Fruit fly (Drosophila melanogaster) whole organism, embryonic: ENCODE measurements around the gene can.

ENCODE experiments used
- Adf1 ChIP-seq: fragments of 200-800 bp; sonication (Bioruptor generic); IDR thresholded peaks from 2 replicates; pipeline ENCODE4 v1.3.6; 2022; ENCODE audit warnings: missing biosample characterization, missing genetic modification characterization
- Aef1 ChIP-seq: fragments of 200-800 bp; sonication (Bioruptor generic); IDR thresholded peaks from 3 replicates; pipeline ENCODE4 v1.3.6; 2022; ENCODE audit warnings: missing biosample characterization, missing genetic modification characterization
- Antp ChIP-seq: fragments of 200-800 bp; sonication (Bioruptor generic); optimal IDR thresholded peaks from 3 replicates; lab custom pipeline; 2016; ENCODE audit warnings: missing biosample characterization, missing genetic modification characterization
- Atf3 ChIP-seq: fragments of 200-800 bp; sonication (Bioruptor generic); optimal IDR thresholded peaks from 3 replicates; lab custom pipeline; 2016; ENCODE audit warnings: missing biosample characterization, missing genetic modification characterization
- CG10321 ChIP-seq: fragments of 200-800 bp; sonication (Bioruptor generic); IDR thresholded peaks from 2 replicates; pipeline ENCODE4 v1.3.6; 2022; ENCODE audit warnings: missing biosample characterization, missing genetic modification characterization
- CG11456 ChIP-seq: fragments of 200-800 bp; sonication (Bioruptor generic); IDR thresholded peaks from 3 replicates; pipeline ENCODE4 v1.3.6; 2022; ENCODE audit warnings: missing biosample characterization, missing genetic modification characterization
- CG12071 ChIP-seq: fragments of 200-800 bp; sonication (Bioruptor generic); optimal IDR thresholded peaks from 3 replicates; lab custom pipeline; 2018; ENCODE audit warnings: missing biosample characterization, mild to moderate bottlenecking, missing genetic modification characterization
- CG12236 ChIP-seq: fragments of 200-800 bp; sonication (Bioruptor generic); optimal IDR thresholded peaks from 2 replicates; lab custom pipeline; 2016; ENCODE audit warnings: missing biosample characterization, missing genetic modification characterization
- CG15073 ChIP-seq: fragments of 200-800 bp; sonication (Bioruptor generic); optimal IDR thresholded peaks from 2 replicates; lab custom pipeline; 2016; ENCODE audit warnings: missing biosample characterization, missing genetic modification characterization
- CG1529 ChIP-seq: fragments of 200-800 bp; sonication (Bioruptor generic); optimal IDR thresholded peaks from 3 replicates; lab custom pipeline; 2018; ENCODE audit warnings: missing biosample characterization, missing genetic modification characterization
- CG15696 ChIP-seq: fragments of 200-800 bp; sonication (Bioruptor generic); optimal IDR thresholded peaks from 2 replicates; lab custom pipeline; 2019; ENCODE audit warnings: missing biosample characterization, mild to moderate bottlenecking, missing genetic modification characterization, moderate library complexity
- CG16863 ChIP-seq: fragments of 200-800 bp; sonication (Bioruptor generic); optimal IDR thresholded peaks from 3 replicates; lab custom pipeline; 2016; ENCODE audit warnings: missing biosample characterization, missing genetic modification characterization
- CG18262 ChIP-seq: fragments of 200-800 bp; optimal IDR thresholded peaks from 3 replicates; lab custom pipeline; 2019; ENCODE audit warnings: missing biosample characterization, mild to moderate bottlenecking, missing genetic modification characterization, moderate library complexity
- CG2889 ChIP-seq: fragments of 200-800 bp; sonication (Bioruptor generic); IDR thresholded peaks from 3 replicates; pipeline ENCODE4 v1.3.6; 2022; ENCODE audit warnings: missing biosample characterization, missing genetic modification characterization
- CG34224 ChIP-seq: fragments of 200-800 bp; sonication (Bioruptor generic); IDR thresholded peaks from 3 replicates; pipeline ENCODE4 v1.3.6; 2022; ENCODE audit warnings: missing biosample characterization, missing genetic modification characterization; ENCODE audit not compliant: partially characterized antibody
- CG3847 ChIP-seq: fragments of 200-800 bp; sonication (Bioruptor generic); IDR thresholded peaks from 2 replicates; pipeline ENCODE4 v1.3.6; 2022; ENCODE audit warnings: missing biosample characterization, missing genetic modification characterization
- CG7372 ChIP-seq: fragments of 200-800 bp; sonication (Bioruptor generic); IDR thresholded peaks from 2 replicates; pipeline ENCODE4 v1.3.6; 2022; ENCODE audit warnings: missing biosample characterization, missing genetic modification characterization
- CG7786 ChIP-seq: fragments of 200-800 bp; sonication (Bioruptor generic); optimal IDR thresholded peaks from 2 replicates; lab custom pipeline; 2016; ENCODE audit warnings: missing biosample characterization, missing genetic modification characterization
- CG8388 ChIP-seq: fragments of 200-800 bp; sonication (Bioruptor generic); optimal IDR thresholded peaks from 2 replicates; lab custom pipeline; 2019; ENCODE audit warnings: missing biosample characterization, mild to moderate bottlenecking, missing genetic modification characterization, moderate library complexity
- CkIIα-i1 ChIP-seq: fragments of 200-800 bp; sonication (Bioruptor generic); IDR thresholded peaks from 2 replicates; pipeline ENCODE4 v1.3.6; 2022; ENCODE audit warnings: missing biosample characterization, missing genetic modification characterization
- Dad ChIP-seq: fragments of 200-800 bp; sonication (Bioruptor generic); optimal IDR thresholded peaks from 3 replicates; lab custom pipeline; 2016; ENCODE audit warnings: missing biosample characterization, missing genetic modification characterization
- Deaf1 ChIP-seq: fragments of 200-800 bp; optimal IDR thresholded peaks from 3 replicates; lab custom pipeline; 2019; ENCODE audit warnings: missing biosample characterization, mild to moderate bottlenecking, missing genetic modification characterization, moderate library complexity
- Doc3 ChIP-seq: fragments of 200-800 bp; sonication (Bioruptor generic); IDR thresholded peaks from 3 replicates; pipeline ENCODE4 v1.3.6; 2022; ENCODE audit warnings: missing biosample characterization, missing genetic modification characterization; ENCODE audit not compliant: partially characterized antibody
- ERR ChIP-seq: fragments of 200-800 bp; sonication (Bioruptor generic); optimal IDR thresholded peaks from 2 replicates; lab custom pipeline; 2016; ENCODE audit warnings: missing biosample characterization, missing genetic modification characterization
- Fer3 ChIP-seq: fragments of 200-800 bp; sonication (Bioruptor generic); optimal IDR thresholded peaks from 2 replicates; lab custom pipeline; 2018; ENCODE audit warnings: missing biosample characterization, mild to moderate bottlenecking, missing genetic modification characterization, moderate library complexity
- GATAe ChIP-seq: fragments of 200-800 bp; sonication (Bioruptor generic); conservative IDR thresholded peaks from 2 replicates; pipeline ENCODE4 v1.3.6; 2022; ENCODE audit warnings: missing biosample characterization, missing genetic modification characterization
- Gug ChIP-seq: fragments of 200-800 bp; sonication (Bioruptor generic); IDR thresholded peaks from 4 replicates; pipeline ENCODE4 v1.3.6; 2022; ENCODE audit warnings: missing biosample characterization, missing genetic modification characterization
- H2.0 ChIP-seq: fragments of 200-800 bp; sonication (Bioruptor generic); IDR thresholded peaks from 2 replicates; pipeline ENCODE4 v1.3.6; 2022; ENCODE audit warnings: missing biosample characterization, missing genetic modification characterization
- HHEX ChIP-seq: fragments of 200-800 bp; sonication (Bioruptor generic); optimal IDR thresholded peaks from 3 replicates; lab custom pipeline; 2017; ENCODE audit warnings: missing biosample characterization, mild to moderate bottlenecking, missing genetic modification characterization, missing genetic modification reagents
- Scr ChIP-seq: fragments of 200-800 bp; sonication (Bioruptor generic); IDR thresholded peaks from 2 replicates; pipeline ENCODE4 v1.3.6; 2022; ENCODE audit warnings: missing biosample characterization, missing genetic modification characterization; ENCODE audit not compliant: partially characterized antibody
- Sox100B ChIP-seq: fragments of 200-800 bp; sonication (Bioruptor generic); optimal IDR thresholded peaks from 3 replicates; lab custom pipeline; 2018; ENCODE audit warnings: missing biosample characterization, mild to moderate bottlenecking, missing genetic modification characterization
- Ssrp ChIP-seq: fragments of 200-800 bp; sonication (Bioruptor generic); optimal IDR thresholded peaks from 2 replicates; lab custom pipeline; 2018; ENCODE audit warnings: missing biosample characterization, mild to moderate bottlenecking, missing genetic modification characterization, moderate library complexity
- Xbp1 ChIP-seq: fragments of 200-800 bp; sonication (Bioruptor generic); optimal IDR thresholded peaks from 3 replicates; lab custom pipeline; 2016; ENCODE audit warnings: missing biosample characterization, mild to moderate bottlenecking, missing genetic modification characterization
- ab ChIP-seq: fragments of 200-800 bp; sonication (Bioruptor generic); optimal IDR thresholded peaks from 2 replicates; lab custom pipeline; 2016; ENCODE audit warnings: missing biosample characterization, missing genetic modification characterization
- br ChIP-seq: fragments of >200 bp; optimal IDR thresholded peaks from 2 replicates; lab custom pipeline; 2017
- cad ChIP-seq: fragments of >200 bp; optimal IDR thresholded peaks from 2 replicates; lab custom pipeline; 2017; ENCODE audit warnings: missing biosample characterization, missing genetic modification characterization
- cg ChIP-seq: fragments of 200-800 bp; sonication (Bioruptor generic); optimal IDR thresholded peaks from 3 replicates; lab custom pipeline; 2019; ENCODE audit warnings: missing biosample characterization, mild to moderate bottlenecking, missing genetic modification characterization, moderate library complexity
- da ChIP-seq: fragments of 200-800 bp; sonication (Bioruptor generic); optimal IDR thresholded peaks from 2 replicates; lab custom pipeline; 2016; ENCODE audit warnings: missing biosample characterization, missing genetic modification characterization
- dimm ChIP-seq: fragments of 200-800 bp; sonication (Bioruptor generic); IDR thresholded peaks from 2 replicates; pipeline ENCODE4 v1.3.6; 2022; ENCODE audit warnings: missing biosample characterization, missing genetic modification characterization
- gro ChIP-seq: fragments of 200-800 bp; sonication (Bioruptor generic); optimal IDR thresholded peaks from 2 replicates; lab custom pipeline; 2016; ENCODE audit warnings: missing biosample characterization, missing genetic modification characterization
- her ChIP-seq: fragments of 200-800 bp; sonication (Bioruptor generic); optimal IDR thresholded peaks from 2 replicates; lab custom pipeline; 2016; ENCODE audit warnings: missing biosample characterization, missing genetic modification characterization
- maf-S ChIP-seq: fragments of 200-800 bp; sonication (Bioruptor generic); optimal IDR thresholded peaks from 2 replicates; lab custom pipeline; 2016; ENCODE audit warnings: missing biosample characterization, missing genetic modification characterization
- mld ChIP-seq: fragments of 200-800 bp; sonication (Bioruptor generic); IDR thresholded peaks from 3 replicates; pipeline ENCODE4 v1.3.6; 2022; ENCODE audit warnings: missing biosample characterization, missing genetic modification characterization; ENCODE audit not compliant: partially characterized antibody
- nerfin-2 ChIP-seq: fragments of 200-800 bp; sonication (Bioruptor generic); IDR thresholded peaks from 2 replicates; pipeline ENCODE4 v1.3.6; 2022; ENCODE audit warnings: missing biosample characterization, missing genetic modification characterization; ENCODE audit not compliant: partially characterized antibody
- nom ChIP-seq: fragments of 200-800 bp; sonication (Bioruptor generic); optimal IDR thresholded peaks from 2 replicates; lab custom pipeline; 2017; ENCODE audit warnings: missing biosample characterization, missing genetic modification characterization, mild to moderate bottlenecking, moderate library complexity, missing genetic modification reagents
- otp ChIP-seq: fragments of 200-800 bp; sonication (Bioruptor generic); IDR thresholded peaks from 3 replicates; pipeline ENCODE4, ENCODE4 v1.3.6; 2022; ENCODE audit warnings: missing biosample characterization, missing genetic modification characterization
- p53 ChIP-seq: fragments of 200-800 bp; sonication (Bioruptor generic); optimal IDR thresholded peaks from 2 replicates; lab custom pipeline; 2016; ENCODE audit warnings: missing biosample characterization, missing genetic modification characterization
- row ChIP-seq: fragments of 200-800 bp; sonication (Bioruptor generic); IDR thresholded peaks from 3 replicates; pipeline ENCODE4 v1.3.6; 2022; ENCODE audit warnings: missing biosample characterization, missing genetic modification characterization
- sc ChIP-seq, 3 experiments: fragments of >200 bp in 2 of 3; fragments of 200-800 bp in 1 of 3; sonication (Bioruptor generic) in 1 of 3; optimal IDR thresholded peaks; 2 replicates in 2 of 3; 3 replicates in 1 of 3; lab custom pipeline; 2017; ENCODE audit warnings: mild to moderate bottlenecking in 1 of 3, missing biosample characterization in 1 of 3, missing genetic modification characterization in 1 of 3, missing genetic modification reagents in 1 of 3
- tll ChIP-seq, 2 experiments: fragments of 200-800 bp in 1 of 2; fragments of >200 bp in 1 of 2; sonication (Bioruptor generic) in 1 of 2; optimal IDR thresholded peaks; 2 replicates each; lab custom pipeline; 2017 to 2019; ENCODE audit warnings: missing biosample characterization in 2 of 2, missing genetic modification characterization in 2 of 2, mild to moderate bottlenecking in 1 of 2, moderate library complexity in 1 of 2
- toy ChIP-seq: fragments of 200-800 bp; sonication (Bioruptor generic); IDR thresholded peaks from 2 replicates; pipeline ENCODE4 v1.3.6; 2022; ENCODE audit warnings: missing biosample characterization, missing genetic modification characterization
- ttk ChIP-seq: fragments of 200-800 bp; sonication (Bioruptor generic); IDR thresholded peaks from 2 replicates; pipeline ENCODE4 v2.1.2; 2022; ENCODE audit warnings: missing biosample characterization, missing genetic modification characterization

Gene can

DNA sequence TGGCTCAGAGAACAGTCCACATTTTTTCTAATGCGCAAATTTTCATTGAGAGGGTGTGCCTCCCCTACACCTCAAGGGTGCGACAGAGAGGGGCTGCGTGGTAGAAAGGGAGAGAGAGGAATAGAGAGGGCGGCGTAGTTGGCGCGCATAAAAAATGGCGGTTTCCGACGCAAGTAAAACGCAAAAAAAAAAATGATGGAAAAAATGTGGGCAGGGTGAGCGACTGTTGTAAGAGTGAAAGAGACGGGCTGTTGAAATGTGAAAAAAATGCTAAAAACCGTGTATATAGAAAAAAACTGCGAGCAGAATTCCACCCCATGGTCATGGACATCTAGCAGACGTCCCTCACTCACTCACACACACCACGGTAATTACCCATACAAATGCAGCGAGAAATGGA lies 40.9 kb downstream of the can start (continued):
- no peak for TF ChIP-seq row (GFP tag; lab: Robert Waterston, UW)
- no peak for TF ChIP-seq CG7786
- no peak for TF ChIP-seq toy (GFP tag; lab: Robert Waterston, UW)
- no peak for TF ChIP-seq CG34224 (GFP tag; lab: Robert Waterston, UW)
- no peak for TF ChIP-seq cad (GFP tag; lab: Kevin White, UChicago)
- peak; percentile 44; the same call in 1 of the 2 replicates for TF ChIP-seq CG10321 (GFP tag; lab: Robert Waterston, UW)
- peak; percentile 5 for TF ChIP-seq gro (GFP tag; lab: Kevin White, UChicago)
- no peak for TF ChIP-seq Doc3
- no peak for TF ChIP-seq maf-S (GFP tag; lab: Kevin White, UChicago)
- TF ChIP-seq Ssrp (tag; lab: Kevin White, UChicago): no peak
- TF ChIP-seq CkIIα-i1 (GFP tag; lab: Robert Waterston, UW): no peak
- TF ChIP-seq CG3847: no peak
- TF ChIP-seq HHEX: no peak
- no peak for TF ChIP-seq Antp
- peak; percentile 1 for TF ChIP-seq nom (GFP tag; lab: Kevin White, UChicago)
- TF ChIP-seq p53 (GFP tag; lab: Kevin White, UChicago): no peak
- no peak for TF ChIP-seq Scr (GFP tag; lab: Robert Waterston, UW)
- TF ChIP-seq CG12071 (GFP tag; lab: Kevin White, UChicago): peak; percentile 7
- no peak for TF ChIP-seq CG15073 (GFP tag; lab: Kevin White, UChicago)
- TF ChIP-seq Deaf1 (tag; lab: Kevin White, UChicago): no peak
- no peak for TF ChIP-seq ttk
- peak; percentile 76 for TF ChIP-seq Adf1
- TF ChIP-seq Dad (GFP tag; lab: Kevin White, UChicago): no peak
- no peak for TF ChIP-seq dimm (GFP tag; lab: Robert Waterston, UW)
- no peak for TF ChIP-seq tll (GFP tag; optimal IDR thresholded peaks at IDR 0.05; lab: Kevin White, UChicago)
- TF ChIP-seq Fer3 (tag; lab: Kevin White, UChicago): no peak
- TF ChIP-seq CG12236 (GFP tag; lab: Kevin White, UChicago): no peak
- no peak for TF ChIP-seq sc (optimal IDR thresholded peaks at IDR 0.05; lab: Kevin White, UChicago)
- TF ChIP-seq sc (GFP tag; optimal IDR thresholded peaks at IDR 0.05; lab: Kevin White, UChicago): no peak
- no peak for TF ChIP-seq Aef1
- TF ChIP-seq CG18262 (tag; lab: Kevin White, UChicago): no peak
- TF ChIP-seq da: no peak
- TF ChIP-seq mld (GFP tag; lab: Robert Waterston, UW): no peak
- no peak for TF ChIP-seq her
- TF ChIP-seq CG11456 (GFP tag; lab: Robert Waterston, UW): no peak
- no peak for TF ChIP-seq CG2889
- TF ChIP-seq Sox100B (GFP tag; lab: Kevin White, UChicago): no peak
- TF ChIP-seq CG7372: no peak
- no peak for TF ChIP-seq nerfin-2 (GFP tag; lab: Robert Waterston, UW)
- TF ChIP-seq CG16863 (GFP tag; lab: Kevin White, UChicago): no peak
- TF ChIP-seq ERR (GFP tag; lab: Kevin White, UChicago): no peak
- no peak for TF ChIP-seq Xbp1
- TF ChIP-seq CG8388 (GFP tag; lab: Kevin White, UChicago): no peak
- no peak for TF ChIP-seq otp (GFP tag; lab: Robert Waterston, UW)
- no peak for TF ChIP-seq ab
- no peak for TF ChIP-seq H2.0 (GFP tag; lab: Robert Waterston, UW)
- TF ChIP-seq Atf3 (GFP tag; lab: Kevin White, UChicago): no peak
- TF ChIP-seq CG1529 (GFP tag; lab: Kevin White, UChicago): no peak
- TF ChIP-seq br (lab: Kevin White, UChicago): no peak
- TF ChIP-seq cg: peak; percentile 59
- no peak for TF ChIP-seq CG15696 (tag; lab: Kevin White, UChicago)
- TF ChIP-seq Gug: no peak
- no peak for TF ChIP-seq GATAe (GFP tag; lab: Robert Waterston, UW)
